Fruit fly (Drosophila melanogaster) whole organism, prepupa: Measurements from ENCODE around the gene sls.

ENCODE experiments used
- CG10631 ChIP-seq: fragments of 200-800 bp; sonication (Bioruptor generic); optimal IDR thresholded peaks from 2 replicates; lab custom pipeline; 2016; ENCODE audit warnings: missing biosample characterization, missing genetic modification characterization
- CG11294 ChIP-seq: fragments of 200-800 bp; sonication (Bioruptor generic); IDR thresholded peaks from 2 replicates; pipeline ENCODE4 v1.3.6; 2022; ENCODE audit warnings: missing biosample characterization, missing genetic modification characterization
- CG11762 ChIP-seq: fragments of 200-800 bp; sonication (Bioruptor generic); optimal IDR thresholded peaks from 3 replicates; lab custom pipeline; 2016; ENCODE audit warnings: missing biosample characterization, missing genetic modification characterization; ENCODE audit not compliant: insufficient read depth
- CG11902 ChIP-seq: fragments of 200-800 bp; sonication (Bioruptor generic); optimal IDR thresholded peaks from 3 replicates; lab custom pipeline; 2016; ENCODE audit warnings: missing biosample characterization, missing genetic modification characterization
- CG15336 ChIP-seq: fragments of 200-800 bp; sonication (Bioruptor generic); IDR thresholded peaks from 2 replicates; pipeline ENCODE4 v1.3.6; 2022; ENCODE audit warnings: missing biosample characterization, missing genetic modification characterization
- CG1621 ChIP-seq: fragments of 200-800 bp; sonication (Bioruptor generic); optimal IDR thresholded peaks from 3 replicates; lab custom pipeline; 2018; ENCODE audit warnings: missing biosample characterization, mild to moderate bottlenecking, missing genetic modification characterization
- CG16779 ChIP-seq: fragments of 200-800 bp; sonication (Bioruptor generic); optimal IDR thresholded peaks from 3 replicates; lab custom pipeline; 2017; ENCODE audit warnings: missing biosample characterization, mild to moderate bottlenecking, missing genetic modification characterization
- CG31627 ChIP-seq: fragments of 200-800 bp; sonication (Bioruptor generic); optimal IDR thresholded peaks from 3 replicates; lab custom pipeline; 2016; ENCODE audit warnings: missing biosample characterization, missing genetic modification characterization
- CG32006 ChIP-seq: fragments of 200-800 bp; sonication (Bioruptor generic); optimal IDR thresholded peaks from 3 replicates; lab custom pipeline; 2017; ENCODE audit warnings: missing biosample characterization, mild to moderate bottlenecking, missing genetic modification characterization
- CG34406 ChIP-seq: fragments of 200-800 bp; sonication (Bioruptor generic); optimal IDR thresholded peaks from 3 replicates; lab custom pipeline; 2016; ENCODE audit warnings: missing biosample characterization, missing genetic modification characterization
- CG3919 ChIP-seq: fragments of 200-800 bp; sonication (Bioruptor generic); optimal IDR thresholded peaks from 3 replicates; lab custom pipeline; 2016; ENCODE audit warnings: missing biosample characterization, missing genetic modification characterization
- CG4318 ChIP-seq: fragments of 200-800 bp; sonication (Bioruptor generic); optimal IDR thresholded peaks from 3 replicates; lab custom pipeline; 2017; ENCODE audit warnings: missing biosample characterization, mild to moderate bottlenecking, missing genetic modification characterization
- CG6163 ChIP-seq: fragments of 200-800 bp; sonication (Bioruptor generic); IDR thresholded peaks from 3 replicates; pipeline ENCODE4 v1.3.6; 2022; ENCODE audit warnings: missing biosample characterization, missing genetic modification characterization
- CG6276 ChIP-seq: fragments of 200-800 bp; sonication (Bioruptor generic); optimal IDR thresholded peaks from 2 replicates; lab custom pipeline; 2017; ENCODE audit warnings: missing biosample characterization, mild to moderate bottlenecking, missing genetic modification characterization
- CG6792 ChIP-seq: fragments of 200-800 bp; sonication (Bioruptor generic); optimal IDR thresholded peaks from 3 replicates; lab custom pipeline; 2016; ENCODE audit warnings: missing biosample characterization, missing genetic modification characterization
- CG6808 ChIP-seq: fragments of 200-800 bp; sonication (Bioruptor generic); optimal IDR thresholded peaks from 3 replicates; lab custom pipeline; 2017; ENCODE audit warnings: missing biosample characterization, missing genetic modification characterization, mild to moderate bottlenecking, moderate library complexity, missing genetic modification reagents
- CG6854 ChIP-seq: fragments of 200-800 bp; sonication (Bioruptor generic); optimal IDR thresholded peaks from 2 replicates; lab custom pipeline; 2017; ENCODE audit warnings: missing biosample characterization, mild to moderate bottlenecking, missing genetic modification characterization
- CG8119 ChIP-seq: fragments of 200-800 bp; sonication (Bioruptor generic); IDR thresholded peaks from 3 replicates; pipeline ENCODE4 v1.3.6; 2022; ENCODE audit warnings: missing biosample characterization, missing genetic modification characterization
- CG9139 ChIP-seq: fragments of 200-800 bp; sonication (Bioruptor generic); optimal IDR thresholded peaks from 3 replicates; lab custom pipeline; 2017; ENCODE audit warnings: missing biosample characterization, mild to moderate bottlenecking, missing genetic modification characterization
- Eip78C ChIP-seq: fragments of 200-800 bp; sonication (Bioruptor generic); peaks from one replicate; lab custom pipeline; 2016; ENCODE audit warnings: missing biosample characterization, missing genetic modification characterization
- Ets96B ChIP-seq: fragments of 200-800 bp; optimal IDR thresholded peaks from 2 replicates; lab custom pipeline; 2019; ENCODE audit warnings: missing biosample characterization, mild to moderate bottlenecking, missing genetic modification characterization, moderate library complexity
- Hr39 ChIP-seq: fragments of 200-800 bp; sonication (Bioruptor generic); optimal IDR thresholded peaks from 2 replicates; lab custom pipeline; 2016; ENCODE audit warnings: missing biosample characterization, missing genetic modification characterization
- Hr4 ChIP-seq: fragments of 200-800 bp; sonication (Bioruptor generic); optimal IDR thresholded peaks from 3 replicates; lab custom pipeline; 2016; ENCODE audit warnings: missing biosample characterization, missing genetic modification characterization
- OdsH ChIP-seq: fragments of 200-800 bp; sonication (Bioruptor generic); optimal IDR thresholded peaks from 3 replicates; lab custom pipeline; 2016; ENCODE audit warnings: missing biosample characterization, missing genetic modification characterization
- Smox ChIP-seq: fragments of 200-800 bp; sonication (Bioruptor generic); optimal IDR thresholded peaks from 3 replicates; lab custom pipeline; 2016; ENCODE audit warnings: missing biosample characterization, missing genetic modification characterization
- Sox102F ChIP-seq: fragments of 200-800 bp; sonication (Bioruptor generic); optimal IDR thresholded peaks from 2 replicates; lab custom pipeline; 2016; ENCODE audit warnings: missing biosample characterization, mild to moderate bottlenecking, missing genetic modification characterization
- Sox14 ChIP-seq: fragments of 200-800 bp; sonication (Bioruptor generic); optimal IDR thresholded peaks from 3 replicates; lab custom pipeline; 2016; ENCODE audit warnings: missing biosample characterization, missing genetic modification characterization
- Sox15 ChIP-seq: fragments of 200-800 bp; sonication (Bioruptor generic); optimal IDR thresholded peaks from 3 replicates; lab custom pipeline; 2016; ENCODE audit warnings: missing biosample characterization, missing genetic modification characterization
- acj6 ChIP-seq: fragments of 200-800 bp; sonication (Bioruptor generic); optimal IDR thresholded peaks from 3 replicates; lab custom pipeline; 2016; ENCODE audit warnings: missing biosample characterization, missing genetic modification characterization
- dac ChIP-seq: fragments of 200-800 bp; sonication (Bioruptor generic); optimal IDR thresholded peaks from 2 replicates; lab custom pipeline; 2017; ENCODE audit warnings: missing biosample characterization, mild to moderate bottlenecking, missing genetic modification characterization
- dsx ChIP-seq: fragments of 200-800 bp; optimal IDR thresholded peaks from 3 replicates; lab custom pipeline; 2019; ENCODE audit warnings: missing biosample characterization, mild to moderate bottlenecking, missing genetic modification characterization, moderate library complexity; ENCODE audit not compliant: poor library complexity, severe bottlenecking
- eg ChIP-seq: fragments of 200-800 bp; sonication (Bioruptor generic); IDR thresholded peaks from 3 replicates; pipeline ENCODE4 v1.3.6; 2022; ENCODE audit warnings: missing biosample characterization, missing genetic modification characterization
- fkh ChIP-seq: fragments of 200-800 bp; sonication (Bioruptor generic); optimal IDR thresholded peaks from 3 replicates; lab custom pipeline; 2017; ENCODE audit warnings: missing biosample characterization, mild to moderate bottlenecking, missing genetic modification characterization, moderate library complexity
- lz ChIP-seq: fragments of 200-800 bp; sonication (Bioruptor generic); optimal IDR thresholded peaks from 3 replicates; lab custom pipeline; 2016; ENCODE audit warnings: missing biosample characterization, missing genetic modification characterization
- net ChIP-seq: fragments of 200-800 bp; sonication (Bioruptor generic); optimal IDR thresholded peaks from 3 replicates; lab custom pipeline; 2016; ENCODE audit warnings: missing biosample characterization, missing genetic modification characterization
- pdm3 ChIP-seq: fragments of 200-800 bp; sonication (Bioruptor generic); optimal IDR thresholded peaks from 3 replicates; lab custom pipeline; 2016; ENCODE audit warnings: missing biosample characterization, missing genetic modification characterization
- spab ChIP-seq: fragments of 200-800 bp; sonication (Bioruptor generic); optimal IDR thresholded peaks from 2 replicates; lab custom pipeline; 2017; ENCODE audit warnings: missing biosample characterization, mild to moderate bottlenecking, missing genetic modification characterization, missing genetic modification reagents
- svp ChIP-seq: fragments of 200-800 bp; sonication (Bioruptor generic); peaks from one replicate; lab custom pipeline; 2016; ENCODE audit warnings: missing biosample characterization, missing genetic modification characterization
- vri ChIP-seq: fragments of 200-800 bp; sonication (Bioruptor generic); optimal IDR thresholded peaks from 3 replicates; lab custom pipeline; 2016; ENCODE audit warnings: missing biosample characterization, mild to moderate bottlenecking, missing genetic modification characterization

The sls gene

dm6 chr3L:2151588-2152372 is 36.4 kb upstream of the sls start, which contains the start of gene zormin (continued):
- peak; percentile 77 for TF ChIP-seq lz (GFP tag; lab: Kevin White, UChicago)
- TF ChIP-seq CG6163 (GFP tag; lab: Robert Waterston, UW), result peak; percentile 88
- TF ChIP-seq CG31627, result peak; percentile 61
- peak; percentile 77 for TF ChIP-seq pdm3
- peak; percentile 33; the same call in 1 of the 2 replicates for TF ChIP-seq CG11294 (GFP tag; lab: Robert Waterston, UW)
- TF ChIP-seq Ets96B (tag; lab: Kevin White, UChicago), result peak; percentile 77
- TF ChIP-seq CG11762 (GFP tag; lab: Kevin White, UChicago), result peak; percentile 62
- no peak for TF ChIP-seq vri (GFP tag; lab: Kevin White, UChicago)
- TF ChIP-seq CG6792 (GFP tag; lab: Kevin White, UChicago), result peak; percentile 72
- peak; percentile 73 for TF ChIP-seq CG10631 (GFP tag; lab: Kevin White, UChicago)
- TF ChIP-seq CG6854 (GFP tag; lab: Kevin White, UChicago), result peak; percentile 60
- TF ChIP-seq CG34406 (GFP tag; lab: Kevin White, UChicago), result peak; percentile 68
- TF ChIP-seq eg, result no peak; the same call in 1 of the 3 replicates
- peak; percentile 46; the same call in 1 of the 2 replicates for TF ChIP-seq CG15336 (GFP tag; lab: Robert Waterston, UW)
- TF ChIP-seq fkh (GFP tag; lab: Kevin White, UChicago), result peak; percentile 25
- peak; percentile 87 for TF ChIP-seq CG3919 (GFP tag; lab: Kevin White, UChicago)
- peak; percentile 66 for TF ChIP-seq Sox14 (GFP tag; lab: Kevin White, UChicago)
- peak; percentile 37 for TF ChIP-seq Sox15
- no peak for TF ChIP-seq dac (GFP tag; lab: Kevin White, UChicago)
- peak; percentile 81 for TF ChIP-seq acj6 (GFP tag; lab: Kevin White, UChicago)
- peak; percentile 56 for TF ChIP-seq Smox (GFP tag; lab: Kevin White, UChicago)
- peak; percentile 75 for TF ChIP-seq OdsH (GFP tag; lab: Kevin White, UChicago)
- no peak for TF ChIP-seq CG16779
- TF ChIP-seq spab (GFP tag; lab: Kevin White, UChicago), result peak; percentile 61
- peak; percentile 53; the same call in 2 of the 3 replicates for TF ChIP-seq CG8119 (GFP tag; lab: Robert Waterston, UW)

DNA sequence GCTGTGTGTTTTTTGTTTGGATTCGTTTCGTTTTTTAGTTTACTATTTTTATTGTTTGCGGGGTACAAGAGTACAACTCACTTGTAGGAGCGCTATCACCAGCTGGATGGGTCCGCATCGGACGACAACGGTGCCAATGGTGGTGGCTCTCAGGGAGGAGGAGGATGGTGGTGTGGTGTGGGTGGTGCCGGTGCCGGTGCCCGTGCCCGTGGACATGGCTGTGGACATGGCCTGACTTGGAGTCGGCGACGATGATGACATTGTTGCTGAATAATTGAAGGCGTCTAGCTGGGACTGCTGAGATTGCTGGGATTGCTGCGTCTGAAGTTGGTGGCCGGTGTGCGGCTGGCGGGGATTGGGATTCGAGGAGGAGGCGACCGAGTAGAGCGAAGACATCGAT is 34.3 kb upstream of the sls start:
- no peak for TF ChIP-seq CG11902 (GFP tag; lab: Kevin White, UChicago)
- peak; percentile 33; the same call in 1 of the 3 replicates for TF ChIP-seq eg
- peak; percentile 68 for TF ChIP-seq dsx (GFP tag; lab: Kevin White, UChicago)
- peak; percentile 9 for TF ChIP-seq CG32006 (GFP tag; lab: Kevin White, UChicago)
- 0 out of 3 replicates have a peak, but pooled peaks have one; percentile 27 for TF ChIP-seq CG6163 (GFP tag; lab: Robert Waterston, UW)
- TF ChIP-seq CG6276 (GFP tag; lab: Kevin White, UChicago), result peak; percentile 38
- TF ChIP-seq Sox102F, result no peak
- no peak for TF ChIP-seq vri (GFP tag; lab: Kevin White, UChicago)

DNA sequence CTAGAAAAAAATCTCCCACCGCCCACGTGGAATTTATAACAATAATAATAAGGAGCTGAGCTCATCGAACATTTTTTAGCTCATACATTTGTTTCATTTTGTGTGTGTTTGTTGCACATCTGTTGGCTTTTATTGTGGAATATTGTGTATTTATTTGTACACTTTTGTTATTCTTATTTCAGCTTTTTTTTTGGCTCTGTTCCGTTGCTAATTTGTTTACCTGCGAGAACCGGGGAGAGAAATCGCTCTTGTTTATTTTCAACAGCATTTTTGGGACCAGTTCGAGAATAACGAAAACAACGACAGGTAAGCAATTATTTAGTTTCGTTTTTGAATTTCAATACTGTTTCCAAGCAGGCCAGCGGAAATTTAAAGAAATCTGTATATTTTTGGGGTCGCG is 32.4 kb upstream of the sls start:
- TF ChIP-seq CG9139 (GFP tag; lab: Kevin White, UChicago) (no peak), fkh (GFP tag; lab: Kevin White, UChicago) (peak; percentile 56), CG11762 (GFP tag; lab: Kevin White, UChicago) (no peak), acj6 (GFP tag; lab: Kevin White, UChicago) (no peak), CG6808 (no peak), CG6163 (GFP tag; lab: Robert Waterston, UW) (no peak), CG15336 (GFP tag; lab: Robert Waterston, UW) (no peak), Hr39 (GFP tag; lab: Kevin White, UChicago) (no peak)

dm6 chr3L:2145019-2145418 is 29.6 kb upstream of the sls start:
- TF ChIP-seq pdm3 (peak; percentile 26), Eip78C (GFP tag; lab: Kevin White, UChicago) (peak; percentile 13), eg (peak; percentile 52; the same call in 1 of the 3 replicates), CG8119 (GFP tag; lab: Robert Waterston, UW) (peak; percentile 53; the same call in 1 of the 3 replicates), net (peak; percentile 7), CG4318 (GFP tag; lab: Kevin White, UChicago) (peak; percentile 53), CG6854 (GFP tag; lab: Kevin White, UChicago) (no peak), CG1621 (tag; lab: Kevin White, UChicago) (no peak), CG6276 (GFP tag; lab: Kevin White, UChicago) (peak; percentile 16), svp (GFP tag; lab: Kevin White, UChicago) (no peak), Hr4 (GFP tag; lab: Kevin White, UChicago) (peak; percentile 68), OdsH (GFP tag; lab: Kevin White, UChicago) (peak; percentile 16), dsx (GFP tag; lab: Kevin White, UChicago) (peak; percentile 33), dac (GFP tag; lab: Kevin White, UChicago) (peak; percentile 49), CG32006 (GFP tag; lab: Kevin White, UChicago) (peak; percentile 75), CG15336 (GFP tag; lab: Robert Waterston, UW) (peak; percentile 67), lz (GFP tag; lab: Kevin White, UChicago) (no peak)
